Fruit fly (Drosophila melanogaster) whole organism, prepupa: ENCODE data around the gene Act87E.

Experiments used
- Blimp-1 ChIP-seq: fragments of 200-800 bp; sonication (Bioruptor generic); optimal IDR thresholded peaks from 3 replicates; lab custom pipeline; 2017; ENCODE audit warnings: missing biosample characterization, missing genetic modification characterization, mild to moderate bottlenecking, moderate library complexity, missing genetic modification reagents
- CG10669 ChIP-seq: fragments of 200-800 bp; sonication (Bioruptor generic); optimal IDR thresholded peaks from 3 replicates; lab custom pipeline; 2018; ENCODE audit warnings: missing biosample characterization, mild to moderate bottlenecking, missing genetic modification characterization, moderate library complexity
- CG32006 ChIP-seq: fragments of 200-800 bp; sonication (Bioruptor generic); optimal IDR thresholded peaks from 3 replicates; lab custom pipeline; 2017; ENCODE audit warnings: missing biosample characterization, mild to moderate bottlenecking, missing genetic modification characterization
- CG4318 ChIP-seq: fragments of 200-800 bp; sonication (Bioruptor generic); optimal IDR thresholded peaks from 3 replicates; lab custom pipeline; 2017; ENCODE audit warnings: missing biosample characterization, mild to moderate bottlenecking, missing genetic modification characterization
- CG6854 ChIP-seq: fragments of 200-800 bp; sonication (Bioruptor generic); optimal IDR thresholded peaks from 2 replicates; lab custom pipeline; 2017; ENCODE audit warnings: missing biosample characterization, mild to moderate bottlenecking, missing genetic modification characterization
- CG8319 ChIP-seq: fragments of 200-800 bp; sonication (Bioruptor generic); optimal IDR thresholded peaks from 3 replicates; lab custom pipeline; 2016; ENCODE audit warnings: missing biosample characterization, missing genetic modification characterization
- Eip75B ChIP-seq: fragments of 200-800 bp; sonication (Bioruptor generic); optimal IDR thresholded peaks from 3 replicates; lab custom pipeline; 2016; ENCODE audit warnings: missing biosample characterization, missing genetic modification characterization
- Hr39 ChIP-seq: fragments of 200-800 bp; sonication (Bioruptor generic); optimal IDR thresholded peaks from 2 replicates; lab custom pipeline; 2016; ENCODE audit warnings: missing biosample characterization, missing genetic modification characterization
- achi ChIP-seq: fragments of 200-800 bp; sonication (Bioruptor generic); optimal IDR thresholded peaks from 3 replicates; lab custom pipeline; 2016; ENCODE audit warnings: missing biosample characterization, missing genetic modification characterization
- salr ChIP-seq, 2 experiments: fragments of 200-800 bp; sonication (Bioruptor generic); optimal IDR thresholded peaks; 3 replicates each; lab custom pipeline; 2016 to 2018; ENCODE audit warnings: missing biosample characterization in 2 of 2, missing genetic modification characterization in 2 of 2, mild to moderate bottlenecking in 1 of 2
- spab ChIP-seq: fragments of 200-800 bp; sonication (Bioruptor generic); optimal IDR thresholded peaks from 2 replicates; lab custom pipeline; 2017; ENCODE audit warnings: missing biosample characterization, mild to moderate bottlenecking, missing genetic modification characterization, missing genetic modification reagents
- svp ChIP-seq: fragments of 200-800 bp; sonication (Bioruptor generic); peaks from one replicate; lab custom pipeline; 2016; ENCODE audit warnings: missing biosample characterization, missing genetic modification characterization
- topi ChIP-seq: fragments of 200-800 bp; sonication (Bioruptor generic); optimal IDR thresholded peaks from 3 replicates; lab custom pipeline; 2016; ENCODE audit warnings: missing biosample characterization, missing genetic modification characterization

- TF ChIP-seq topi (GFP tag; lab: Kevin White, UChicago) (no peak), Blimp-1 (no peak), salr (GFP tag; optimal IDR thresholded peaks at IDR 0.05; lab: Kevin White, UChicago) (no peak), CG8319 (GFP tag; lab: Kevin White, UChicago) (no peak), CG4318 (GFP tag; lab: Kevin White, UChicago) (no peak), CG10669 (GFP tag; lab: Kevin White, UChicago) (no peak), Eip75B (GFP tag; lab: Kevin White, UChicago) (no peak), svp (GFP tag; lab: Kevin White, UChicago) (no peak), CG6854 (no peak), achi (GFP tag; lab: Kevin White, UChicago) (no peak), Hr39 (GFP tag; lab: Kevin White, UChicago) (no peak), CG32006 (GFP tag; lab: Kevin White, UChicago) (no peak), spab (no peak)
These were observed 20.8 kb upstream of the Act87E start, which contains the start of gene yellow-e3 for dm6 chr3R:13404841-13405441.
